Worm (Caenorhabditis elegans) whole organism, midembryonic: ENCODE data around the gene K11H3.2.

Experiments used
- T22C8.4 ChIP-seq: fragments of 200-800 bp; sonication (Bioruptor generic); IDR thresholded peaks from 2 replicates; pipeline ENCODE4 v1.3.6; 2022; ENCODE audit warnings: missing genetic modification characterization, missing compliant biosample characterization
- flt-1 ChIP-seq: fragments of 200-800 bp; sonication (Bioruptor generic); IDR thresholded peaks from 2 replicates; pipeline ENCODE4 v1.3.6; 2022; ENCODE audit warnings: missing genetic modification characterization, missing compliant biosample characterization
- klf-2 ChIP-seq: fragments of 200-800 bp; sonication (Bioruptor generic); conservative IDR thresholded peaks from 2 replicates; pipeline ENCODE4 v1.3.6; 2022; ENCODE audit warnings: missing genetic modification reagents, missing genetic modification characterization, missing compliant biosample characterization
- med-1 ChIP-seq: sonication (generic microtip); optimal IDR thresholded peaks from 2 replicates; lab custom pipeline; 2017; ENCODE audit warnings: missing genetic modification characterization, mild to moderate bottlenecking, missing compliant biosample characterization, antibody characterized with exemption, missing genetic modification reagents; ENCODE audit not compliant: insufficient read depth
- ref-1 ChIP-seq: fragments of 200-800 bp; sonication (Bioruptor generic); conservative IDR thresholded peaks from 2 replicates; pipeline ENCODE4 v1.3.6; 2022; ENCODE audit warnings: missing genetic modification reagents, missing genetic modification characterization, missing compliant biosample characterization
- tab-1 ChIP-seq: fragments of 200-800 bp; sonication (Bioruptor generic); IDR thresholded peaks from 2 replicates; pipeline ENCODE4 v1.3.6; 2022; ENCODE audit warnings: missing genetic modification characterization, missing compliant biosample characterization
- ztf-23 ChIP-seq: fragments of 200-800 bp; sonication (Bioruptor generic); IDR thresholded peaks from 2 replicates; pipeline ENCODE4 v1.3.6; 2022; ENCODE audit warnings: missing genetic modification reagents, missing genetic modification characterization, missing compliant biosample characterization

DNA sequence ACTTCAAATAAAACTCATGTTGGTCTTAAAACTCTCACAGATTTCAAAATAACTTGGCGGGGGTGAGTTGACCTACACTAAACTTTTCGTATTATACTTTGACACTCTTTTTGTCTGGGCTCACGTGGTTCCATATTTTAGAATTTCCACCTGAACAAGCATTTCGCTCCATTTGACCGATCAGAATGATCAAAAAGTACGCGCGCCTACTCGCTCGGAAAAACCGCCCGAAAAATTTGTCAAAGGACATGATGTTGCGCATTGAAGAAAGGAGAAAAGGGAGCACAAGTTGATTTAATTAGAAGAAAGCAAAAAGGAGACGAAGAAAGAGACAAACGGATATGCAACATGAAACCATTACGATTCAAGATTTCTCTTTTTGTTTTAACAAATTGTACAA lies 40.1 kb downstream of the K11H3.2 start:
- TF ChIP-seq klf-2 (GFP tag; lab: Robert Waterston, UW) (no peak), ztf-23 (GFP tag; lab: Robert Waterston, UW) (no peak), flt-1 (GFP tag; lab: Robert Waterston, UW) (no peak), ref-1 (GFP tag; lab: Robert Waterston, UW) (no peak), tab-1 (no peak), med-1 (GFP tag; lab: Kevin White, UChicago) (no peak), T22C8.4 (no peak)
